Worm (Caenorhabditis elegans) whole organism, L4 larva: Measurements from ENCODE around the gene ceh-86.

ENCODE experiments used
- F10B5.3 ChIP-seq: sonication (generic microtip); optimal IDR thresholded peaks from 2 replicates; lab custom pipeline; 2016; ENCODE audit warnings: mild to moderate bottlenecking, missing genetic modification characterization, missing compliant biosample characterization
- aha-1 ChIP-seq: fragments of 150-350 bp; peaks from one replicate; lab custom pipeline; 2014; ENCODE audit warnings: missing biosample characterization, missing genetic modification characterization
- ama-1 ChIP-seq: fragments of 150-350 bp; optimal IDR thresholded peaks from 2 replicates; lab custom pipeline; 2014; ENCODE audit warnings: inconsistent platforms, mixed read lengths
- cey-2 ChIP-seq: sonication (generic microtip); optimal IDR thresholded peaks from 3 replicates; lab custom pipeline; 2017; ENCODE audit warnings: missing genetic modification characterization, mild to moderate bottlenecking, missing compliant biosample characterization, antibody characterized with exemption, borderline replicate concordance; ENCODE audit not compliant: insufficient read depth
- egl-43 ChIP-seq: fragments of 200-800 bp; sonication (Bioruptor generic); IDR thresholded peaks from 2 replicates; pipeline ENCODE4 v1.3.6; 2022; ENCODE audit warnings: missing genetic modification reagents, missing genetic modification characterization, missing compliant biosample characterization
- jun-1 ChIP-seq: fragments of 150-350 bp; optimal IDR thresholded peaks from 2 replicates; lab custom pipeline; 2014; ENCODE audit warnings: missing biosample characterization, missing genetic modification reagents, missing genetic modification characterization
- mep-1 ChIP-seq: fragments of 150-350 bp; sonication (generic microtip); optimal IDR thresholded peaks from 3 replicates; lab custom pipeline; 2014; ENCODE audit warnings: missing biosample characterization, missing genetic modification characterization
- nhr-77 ChIP-seq: fragments of 150-350 bp; optimal IDR thresholded peaks from 2 replicates; lab custom pipeline; 2014; ENCODE audit warnings: missing biosample characterization, missing genetic modification characterization
- pha-4 ChIP-seq, 2 experiments: fragments of 150-350 bp in 1 of 2; fragments of 200-800 bp in 1 of 2; sonication (Bioruptor generic) in 1 of 2; IDR thresholded peaks in 1 of 2; optimal IDR thresholded peaks in 1 of 2; 2 replicates each; pipeline versions ENCODE4 v1.3.6 to Lab custom; 2014 to 2022; ENCODE audit warnings: missing genetic modification characterization in 2 of 2, missing genetic modification reagents in 2 of 2, missing biosample characterization in 1 of 2, missing compliant biosample characterization in 1 of 2
- zag-1 ChIP-seq: fragments of 150-350 bp; optimal IDR thresholded peaks from 2 replicates; lab custom pipeline; 2014; ENCODE audit warnings: missing biosample characterization, missing genetic modification characterization

DNA sequence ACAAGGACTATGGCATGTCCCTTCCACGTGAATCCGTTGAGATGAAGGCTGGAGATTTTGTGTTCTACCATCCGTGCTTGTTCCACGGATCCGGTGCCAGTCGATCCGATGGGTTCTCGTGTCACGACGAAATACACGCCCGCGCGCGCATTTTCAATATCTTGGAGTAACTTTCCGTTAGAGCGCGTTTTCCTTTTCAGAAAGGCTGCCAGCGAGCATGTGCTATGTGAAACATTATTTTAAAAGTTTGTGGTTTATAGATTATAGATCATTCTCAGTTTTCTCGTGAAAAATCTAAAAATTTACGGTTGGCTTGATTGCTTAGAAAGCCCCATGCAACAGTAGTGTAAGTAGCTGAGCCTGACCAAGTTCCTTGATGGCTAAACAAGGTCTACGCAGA, 13.0 kb downstream of the ceh-86 start, which contains the start of gene fbxc-20:
- no peak for TF ChIP-seq pha-4 (GFP tag; IDR thresholded peaks at IDR 0.05; lab: Robert Waterston, UW)
- TF ChIP-seq pha-4 (tag; optimal IDR thresholded peaks at IDR 0.05; lab: Kevin White, UChicago), result no peak
- no peak for TF ChIP-seq zag-1 (tag; lab: Kevin White, UChicago)
- TF ChIP-seq nhr-77 (tag; lab: Kevin White, UChicago), result no peak
- TF ChIP-seq egl-43 (GFP tag; lab: Robert Waterston, UW), result no peak
- TF ChIP-seq jun-1, result no peak
- no peak for TF ChIP-seq F10B5.3 (tag; lab: Kevin White, UChicago)
- TF ChIP-seq cey-2, result no peak
- TF ChIP-seq ama-1 (lab: Kevin White, UChicago), result no peak
- TF ChIP-seq mep-1 (tag; lab: Kevin White, UChicago), result no peak
- no peak for TF ChIP-seq aha-1
